Fruit fly (Drosophila melanogaster) whole organism, embryonic: ENCODE results near the gene CG7402.

Source experiments
- Aef1 ChIP-seq: fragments of 200-800 bp; sonication (Bioruptor generic); IDR thresholded peaks from 3 replicates; pipeline ENCODE4 v1.3.6; 2022; ENCODE audit warnings: missing biosample characterization, missing genetic modification characterization
- Atf3 ChIP-seq: fragments of 200-800 bp; sonication (Bioruptor generic); optimal IDR thresholded peaks from 3 replicates; lab custom pipeline; 2016; ENCODE audit warnings: missing biosample characterization, missing genetic modification characterization
- Bgb ChIP-seq: fragments of 200-800 bp; sonication (Bioruptor generic); IDR thresholded peaks from 2 replicates; pipeline ENCODE4 v1.3.6; 2022; ENCODE audit warnings: missing biosample characterization, missing genetic modification characterization; ENCODE audit not compliant: partially characterized antibody
- C15 ChIP-seq: fragments of 200-800 bp; sonication (Bioruptor generic); IDR thresholded peaks from 3 replicates; pipeline ENCODE4 v1.3.6; 2022; ENCODE audit warnings: missing biosample characterization, missing genetic modification characterization
- CG10321 ChIP-seq: fragments of 200-800 bp; sonication (Bioruptor generic); IDR thresholded peaks from 2 replicates; pipeline ENCODE4 v1.3.6; 2022; ENCODE audit warnings: missing biosample characterization, missing genetic modification characterization
- CG10979 ChIP-seq: fragments of 200-800 bp; sonication (Bioruptor generic); optimal IDR thresholded peaks from 2 replicates; lab custom pipeline; 2018; ENCODE audit warnings: missing biosample characterization, mild to moderate bottlenecking, missing genetic modification characterization, moderate library complexity
- CG12155 ChIP-seq: fragments of 200-800 bp; sonication (Bioruptor generic); optimal IDR thresholded peaks from 3 replicates; lab custom pipeline; 2016; ENCODE audit warnings: missing biosample characterization, missing genetic modification characterization
- CG14667 ChIP-seq: fragments of 200-800 bp; sonication (Bioruptor generic); IDR thresholded peaks from 2 replicates; pipeline ENCODE4 v1.3.6; 2022; ENCODE audit warnings: missing biosample characterization, missing genetic modification characterization
- CG1529 ChIP-seq: fragments of 200-800 bp; sonication (Bioruptor generic); optimal IDR thresholded peaks from 3 replicates; lab custom pipeline; 2018; ENCODE audit warnings: missing biosample characterization, missing genetic modification characterization
- CG17328 ChIP-seq: fragments of 200-800 bp; sonication (Bioruptor generic); IDR thresholded peaks from 2 replicates; pipeline ENCODE4 v1.3.6; 2022; ENCODE audit warnings: missing biosample characterization, missing genetic modification characterization
- CG18476 ChIP-seq: fragments of 200-800 bp; sonication (Bioruptor generic); optimal IDR thresholded peaks from 2 replicates; lab custom pipeline; 2016; ENCODE audit warnings: missing biosample characterization, mild to moderate bottlenecking, missing genetic modification characterization
- CG34224 ChIP-seq: fragments of 200-800 bp; sonication (Bioruptor generic); IDR thresholded peaks from 3 replicates; pipeline ENCODE4 v1.3.6; 2022; ENCODE audit warnings: missing biosample characterization, missing genetic modification characterization; ENCODE audit not compliant: partially characterized antibody
- CG34422 ChIP-seq: fragments of 200-800 bp; sonication (Bioruptor generic); IDR thresholded peaks from 3 replicates; pipeline ENCODE4 v1.3.6; 2022; ENCODE audit warnings: missing biosample characterization, missing genetic modification characterization
- CG3847 ChIP-seq: fragments of 200-800 bp; sonication (Bioruptor generic); IDR thresholded peaks from 2 replicates; pipeline ENCODE4 v1.3.6; 2022; ENCODE audit warnings: missing biosample characterization, missing genetic modification characterization
- CG4707 ChIP-seq: fragments of 200-800 bp; sonication (Bioruptor generic); optimal IDR thresholded peaks from 2 replicates; lab custom pipeline; 2018; ENCODE audit warnings: missing biosample characterization, mild to moderate bottlenecking, missing genetic modification characterization, moderate library complexity
- CG7372 ChIP-seq: fragments of 200-800 bp; sonication (Bioruptor generic); IDR thresholded peaks from 2 replicates; pipeline ENCODE4 v1.3.6; 2022; ENCODE audit warnings: missing biosample characterization, missing genetic modification characterization
- CG7963 ChIP-seq: fragments of 200-800 bp; sonication (Bioruptor generic); IDR thresholded peaks from 3 replicates; pipeline ENCODE4 v1.3.6; 2022; ENCODE audit warnings: missing biosample characterization, missing genetic modification characterization; ENCODE audit not compliant: partially characterized antibody
- CG9817 ChIP-seq: fragments of 200-800 bp; sonication (Bioruptor generic); optimal IDR thresholded peaks from 2 replicates; lab custom pipeline; 2018; ENCODE audit warnings: missing biosample characterization, mild to moderate bottlenecking, missing genetic modification characterization, moderate library complexity
- CoRest ChIP-seq: fragments of 200-800 bp; sonication (Bioruptor generic); optimal IDR thresholded peaks from 3 replicates; lab custom pipeline; 2018; ENCODE audit warnings: missing biosample characterization, mild to moderate bottlenecking, missing genetic modification characterization, moderate library complexity
- Deaf1 ChIP-seq: fragments of 200-800 bp; optimal IDR thresholded peaks from 3 replicates; lab custom pipeline; 2019; ENCODE audit warnings: missing biosample characterization, mild to moderate bottlenecking, missing genetic modification characterization, moderate library complexity
- Dek ChIP-seq: fragments of 200-800 bp; sonication (Bioruptor generic); optimal IDR thresholded peaks from 3 replicates; lab custom pipeline; 2019; ENCODE audit warnings: missing biosample characterization, mild to moderate bottlenecking, missing genetic modification characterization, moderate library complexity
- Doc2 ChIP-seq: fragments of 200-800 bp; sonication (Bioruptor generic); IDR thresholded peaks from 2 replicates; pipeline ENCODE4 v1.3.6; 2022; ENCODE audit warnings: missing biosample characterization, missing genetic modification characterization
- Doc3 ChIP-seq: fragments of 200-800 bp; sonication (Bioruptor generic); IDR thresholded peaks from 3 replicates; pipeline ENCODE4 v1.3.6; 2022; ENCODE audit warnings: missing biosample characterization, missing genetic modification characterization; ENCODE audit not compliant: partially characterized antibody
- HmgZ ChIP-seq: fragments of 200-800 bp; sonication (Bioruptor generic); optimal IDR thresholded peaks from 2 replicates; lab custom pipeline; 2018; ENCODE audit warnings: missing biosample characterization, mild to moderate bottlenecking, missing genetic modification characterization
- Hr78 ChIP-seq, 2 experiments: fragments of 200-800 bp in 1 of 2; fragments of >200 bp in 1 of 2; sonication (Bioruptor generic) in 1 of 2; optimal IDR thresholded peaks; 2 replicates each; lab custom pipeline; 2017 to 2019; ENCODE audit warnings: missing biosample characterization in 2 of 2, missing genetic modification characterization in 2 of 2, mild to moderate bottlenecking in 1 of 2, moderate library complexity in 1 of 2
- Kr ChIP-seq: fragments of 200-800 bp; sonication (Bioruptor generic); optimal IDR thresholded peaks from 2 replicates; lab custom pipeline; 2017; ENCODE audit warnings: missing biosample characterization, mild to moderate bottlenecking, missing genetic modification characterization
- MBD-R2 ChIP-seq: fragments of 200-800 bp; sonication (Bioruptor generic); IDR thresholded peaks from 2 replicates; pipeline ENCODE4 v1.3.6; 2022; ENCODE audit warnings: missing biosample characterization, missing genetic modification characterization
- Max ChIP-seq: fragments of 200-800 bp; sonication (Bioruptor generic); optimal IDR thresholded peaks from 2 replicates; lab custom pipeline; 2016; ENCODE audit warnings: missing biosample characterization, mild to moderate bottlenecking, missing genetic modification characterization
- Med ChIP-seq: fragments of 200-800 bp; sonication (Bioruptor generic); peaks from one replicate; lab custom pipeline; 2016; ENCODE audit warnings: missing biosample characterization, missing genetic modification characterization, mild to moderate bottlenecking, inconsistent platforms, moderate library complexity
- Opbp ChIP-seq: fragments of 200-800 bp; sonication (Bioruptor generic); IDR thresholded peaks from 3 replicates; pipeline ENCODE4 v1.3.6; 2022; ENCODE audit warnings: missing biosample characterization, missing genetic modification characterization; ENCODE audit not compliant: partially characterized antibody
- Sox102F ChIP-seq: fragments of 200-800 bp; sonication (Bioruptor generic); optimal IDR thresholded peaks from 2 replicates; lab custom pipeline; 2018; ENCODE audit warnings: missing biosample characterization, mild to moderate bottlenecking, missing genetic modification characterization, moderate library complexity
- amos ChIP-seq: fragments of 200-800 bp; sonication (Bioruptor generic); IDR thresholded peaks from 2 replicates; pipeline ENCODE4 v1.3.6; 2022; ENCODE audit warnings: missing biosample characterization, missing genetic modification characterization; ENCODE audit not compliant: partially characterized antibody
- az2 ChIP-seq: fragments of 200-800 bp; sonication (Bioruptor generic); optimal IDR thresholded peaks from 3 replicates; lab custom pipeline; 2016; ENCODE audit warnings: missing biosample characterization, missing genetic modification characterization
- bigmax ChIP-seq: fragments of 200-800 bp; sonication (Bioruptor generic); optimal IDR thresholded peaks from 2 replicates; lab custom pipeline; 2018; ENCODE audit warnings: missing biosample characterization, mild to moderate bottlenecking, missing genetic modification characterization
- chif ChIP-seq, 2 experiments: fragments of 200-800 bp; sonication (Bioruptor generic); optimal IDR thresholded peaks; 3 replicates each; lab custom pipeline; 2016; ENCODE audit warnings: missing biosample characterization in 2 of 2, missing genetic modification characterization in 2 of 2
- ci ChIP-seq: fragments of 200-800 bp; sonication (Bioruptor generic); IDR thresholded peaks from 3 replicates; pipeline ENCODE4 v1.3.6; 2022; ENCODE audit warnings: missing biosample characterization, missing genetic modification characterization
- en ChIP-seq: fragments of 200-800 bp; sonication (Bioruptor generic); optimal IDR thresholded peaks from 2 replicates; lab custom pipeline; 2016; ENCODE audit warnings: missing biosample characterization, missing genetic modification characterization
- exex ChIP-seq: fragments of 200-800 bp; sonication (Bioruptor generic); optimal IDR thresholded peaks from 4 replicates; lab custom pipeline; 2018; ENCODE audit warnings: missing biosample characterization, mild to moderate bottlenecking, missing genetic modification characterization, moderate library complexity
- eyg ChIP-seq: fragments of 200-800 bp; sonication (Bioruptor generic); optimal IDR thresholded peaks from 3 replicates; lab custom pipeline; 2016; ENCODE audit warnings: missing biosample characterization, missing genetic modification characterization
- grn ChIP-seq: fragments of 200-800 bp; sonication (Bioruptor generic); optimal IDR thresholded peaks from 3 replicates; lab custom pipeline; 2017; ENCODE audit warnings: missing biosample characterization, missing genetic modification characterization
- gsb ChIP-seq: fragments of 200-800 bp; sonication (Bioruptor generic); IDR thresholded peaks from 2 replicates; pipeline ENCODE4 v1.3.6; 2022; ENCODE audit warnings: missing biosample characterization, missing genetic modification characterization
- ham ChIP-seq: fragments of 200-800 bp; sonication (Bioruptor generic); IDR thresholded peaks from 2 replicates; pipeline ENCODE4 v1.3.6; 2022; ENCODE audit warnings: missing biosample characterization, missing genetic modification characterization
- hbn ChIP-seq: fragments of 200-800 bp; sonication (Bioruptor generic); IDR thresholded peaks from 2 replicates; pipeline ENCODE4 v1.3.6; 2022; ENCODE audit warnings: missing biosample characterization, missing genetic modification characterization; ENCODE audit not compliant: partially characterized antibody
- inv ChIP-seq: fragments of 200-800 bp; sonication (Bioruptor generic); IDR thresholded peaks from 2 replicates; pipeline ENCODE4 v1.3.6; 2022; ENCODE audit warnings: missing biosample characterization, missing genetic modification characterization; ENCODE audit not compliant: partially characterized antibody
- jing ChIP-seq: fragments of 200-800 bp; sonication (Bioruptor generic); optimal IDR thresholded peaks from 2 replicates; lab custom pipeline; 2018; ENCODE audit warnings: missing biosample characterization, mild to moderate bottlenecking, missing genetic modification characterization
- klu ChIP-seq: fragments of 200-800 bp; sonication (Bioruptor generic); IDR thresholded peaks from 2 replicates; pipeline ENCODE4 v1.3.6; 2022; ENCODE audit warnings: missing biosample characterization, missing genetic modification characterization
- luna ChIP-seq: fragments of 200-800 bp; sonication (Bioruptor generic); optimal IDR thresholded peaks from 2 replicates; lab custom pipeline; 2016; ENCODE audit warnings: missing biosample characterization, missing genetic modification characterization
- sd ChIP-seq: fragments of 200-800 bp; sonication (Bioruptor generic); optimal IDR thresholded peaks from 3 replicates; lab custom pipeline; 2018; ENCODE audit warnings: missing biosample characterization, mild to moderate bottlenecking, missing genetic modification characterization, moderate library complexity
- sens ChIP-seq: fragments of 200-800 bp; sonication (Bioruptor generic); peaks from one replicate; lab custom pipeline; 2016; ENCODE audit warnings: missing biosample characterization, missing genetic modification characterization
- sna ChIP-seq: fragments of 200-800 bp; sonication (Bioruptor generic); IDR thresholded peaks from 2 replicates; pipeline ENCODE4 v1.3.6; 2022; ENCODE audit warnings: missing biosample characterization, missing genetic modification characterization; ENCODE audit not compliant: partially characterized antibody

CG7402 gene

dm6 chr3L:17912448-17912847 lies 24.9 kb downstream of the CG7402 start, which contains the start of gene CG5290 (continued):
- TF ChIP-seq chif (GFP tag; optimal IDR thresholded peaks at IDR 0.05; lab: Kevin White, UChicago) = peak; percentile 10 to 23
- TF ChIP-seq sna (GFP tag; lab: Robert Waterston, UW) = peak; percentile 58; the same call in 1 of the 2 replicates
- TF ChIP-seq Bgb (GFP tag; lab: Robert Waterston, UW) = peak; percentile 48
- TF ChIP-seq hbn (GFP tag; lab: Robert Waterston, UW) = peak; percentile 78
- no peak for TF ChIP-seq CG4707 (GFP tag; lab: Kevin White, UChicago)
- peak; percentile 30 for TF ChIP-seq CoRest (tag; lab: Kevin White, UChicago)
- TF ChIP-seq Aef1 (GFP tag; lab: Robert Waterston, UW) = no peak
- TF ChIP-seq MBD-R2 (GFP tag; lab: Robert Waterston, UW) = peak; percentile 49
- no peak for TF ChIP-seq Doc2 (GFP tag; lab: Robert Waterston, UW)
- TF ChIP-seq sd = peak; percentile 18
- TF ChIP-seq HmgZ = peak; percentile 61
- no peak for TF ChIP-seq Dek (tag; lab: Kevin White, UChicago)
- peak; percentile 91 for TF ChIP-seq sens (GFP tag; lab: Kevin White, UChicago)
- TF ChIP-seq CG18476 = peak; percentile 14
- 0 out of 3 replicates have a peak, but pooled peaks have one; percentile 41 for TF ChIP-seq CG34224 (GFP tag; lab: Robert Waterston, UW)
- TF ChIP-seq Doc3 = peak; percentile 75
- no peak for TF ChIP-seq ci (GFP tag; lab: Robert Waterston, UW)
- TF ChIP-seq az2 (GFP tag; lab: Kevin White, UChicago) = peak; percentile 28
- peak; percentile 52 for TF ChIP-seq CG12155 (GFP tag; lab: Kevin White, UChicago)
- no peak for TF ChIP-seq eyg (GFP tag; lab: Kevin White, UChicago)
- no peak for TF ChIP-seq CG17328
- TF ChIP-seq grn (GFP tag; lab: Kevin White, UChicago) = no peak
- no peak for TF ChIP-seq gsb (GFP tag; lab: Robert Waterston, UW)
- TF ChIP-seq Deaf1 (tag; lab: Kevin White, UChicago) = no peak
- no peak for TF ChIP-seq CG7963
- no peak for TF ChIP-seq luna (GFP tag; lab: Kevin White, UChicago)
- TF ChIP-seq ham (GFP tag; lab: Robert Waterston, UW) = no peak
- TF ChIP-seq amos (GFP tag; lab: Robert Waterston, UW) = no peak; the same call in 1 of the 2 replicates
- TF ChIP-seq CG14667 (GFP tag; lab: Robert Waterston, UW) = no peak
- no peak for TF ChIP-seq C15
- no peak for TF ChIP-seq jing (GFP tag; lab: Kevin White, UChicago)
- peak; percentile 52; the same call in 1 of the 2 replicates for TF ChIP-seq inv
- no peak for TF ChIP-seq CG10979 (tag; lab: Kevin White, UChicago)
- TF ChIP-seq Max (GFP tag; lab: Kevin White, UChicago) = no peak
- no peak for TF ChIP-seq CG7372 (GFP tag; lab: Robert Waterston, UW)
- no peak for TF ChIP-seq bigmax (GFP tag; lab: Kevin White, UChicago)
- no peak for TF ChIP-seq Hr78 (GFP tag; optimal IDR thresholded peaks at IDR 0.05; lab: Kevin White, UChicago)
- TF ChIP-seq klu (GFP tag; lab: Robert Waterston, UW) = no peak
- TF ChIP-seq CG10321 (GFP tag; lab: Robert Waterston, UW) = no peak
- TF ChIP-seq Med (GFP tag; lab: Kevin White, UChicago) = peak; percentile 92
- no peak for TF ChIP-seq CG1529 (GFP tag; lab: Kevin White, UChicago)
- peak; percentile 1 for TF ChIP-seq CG9817 (tag; lab: Kevin White, UChicago)
- TF ChIP-seq CG3847 (GFP tag; lab: Robert Waterston, UW) = peak; percentile 17; the same call in 1 of the 2 replicates
- TF ChIP-seq en (GFP tag; lab: Kevin White, UChicago) = no peak
- TF ChIP-seq exex (tag; lab: Kevin White, UChicago) = peak; percentile 10
- TF ChIP-seq Sox102F (GFP tag; lab: Kevin White, UChicago) = no peak
- TF ChIP-seq Opbp (GFP tag; lab: Robert Waterston, UW) = no peak; the same call in 2 of the 3 replicates
- no peak for TF ChIP-seq CG34422 (GFP tag; lab: Robert Waterston, UW)
- no peak for TF ChIP-seq Kr
- no peak for TF ChIP-seq Atf3 (GFP tag; lab: Kevin White, UChicago)
